Worm (Caenorhabditis elegans) whole organism, late embryonic: ENCODE results near the gene dars-1.

Experiments used
- C08G9.2 ChIP-seq: sonication (generic microtip); optimal IDR thresholded peaks from 2 replicates; lab custom pipeline; 2016; ENCODE audit warnings: mild to moderate bottlenecking, missing genetic modification characterization, moderate library complexity, missing compliant biosample characterization
- C38D4.7 ChIP-seq: fragments of 200-800 bp; sonication (Bioruptor generic); optimal IDR thresholded peaks from 2 replicates; lab custom pipeline; 2018; ENCODE audit warnings: mild to moderate bottlenecking, missing genetic modification characterization, moderate library complexity, missing compliant biosample characterization
- F13H6.1 ChIP-seq: sonication (generic microtip); optimal IDR thresholded peaks from 2 replicates; lab custom pipeline; 2016; ENCODE audit warnings: missing genetic modification characterization, missing compliant biosample characterization
- T23F11.4 ChIP-seq: fragments of 200-800 bp; sonication (Bioruptor generic); optimal IDR thresholded peaks from 2 replicates; lab custom pipeline; 2018; ENCODE audit warnings: mild to moderate bottlenecking, missing genetic modification characterization, missing compliant biosample characterization
- ceh-19 ChIP-seq: fragments of 200-800 bp; sonication (Bioruptor generic); optimal IDR thresholded peaks from 2 replicates; lab custom pipeline; 2018; ENCODE audit warnings: mild to moderate bottlenecking, missing genetic modification characterization, missing compliant biosample characterization
- ceh-2 ChIP-seq: sonication (generic microtip); optimal IDR thresholded peaks from 2 replicates; lab custom pipeline; 2016; ENCODE audit warnings: missing genotype, missing genetic modification characterization, missing compliant biosample characterization
- ceh-24 ChIP-seq: sonication (generic microtip); optimal IDR thresholded peaks from 2 replicates; lab custom pipeline; 2016; ENCODE audit warnings: mild to moderate bottlenecking, missing genetic modification characterization, missing compliant biosample characterization
- ceh-30 ChIP-seq: fragments of 150-350 bp; optimal IDR thresholded peaks from 2 replicates; lab custom pipeline; 2014; ENCODE audit warnings: missing biosample characterization, missing genetic modification characterization
- ceh-31 ChIP-seq: sonication (generic microtip); optimal IDR thresholded peaks from 2 replicates; lab custom pipeline; 2016; ENCODE audit warnings: missing genetic modification characterization, missing compliant biosample characterization
- ceh-34 ChIP-seq: sonication (generic microtip); optimal IDR thresholded peaks from 2 replicates; lab custom pipeline; 2016; ENCODE audit warnings: mild to moderate bottlenecking, missing genetic modification characterization, missing compliant biosample characterization
- ceh-45 ChIP-seq: fragments of 200-800 bp; sonication (Bioruptor generic); IDR thresholded peaks from 2 replicates; pipeline ENCODE4 v1.3.6; 2022; ENCODE audit warnings: missing genetic modification reagents, missing genetic modification characterization, missing compliant biosample characterization
- ceh-6 ChIP-seq: fragments of 200-800 bp; sonication (Bioruptor generic); optimal IDR thresholded peaks from 2 replicates; lab custom pipeline; 2018; ENCODE audit warnings: mild to moderate bottlenecking, missing genetic modification characterization, missing compliant biosample characterization
- ceh-9 ChIP-seq: sonication (generic microtip); optimal IDR thresholded peaks from 2 replicates; lab custom pipeline; 2016; ENCODE audit warnings: mild to moderate bottlenecking, missing genetic modification characterization, inconsistent platforms, missing compliant biosample characterization
- dve-1 ChIP-seq: sonication (generic microtip); optimal IDR thresholded peaks from 2 replicates; lab custom pipeline; 2017; ENCODE audit warnings: antibody characterized with exemption, mild to moderate bottlenecking, missing genetic modification characterization, missing compliant biosample characterization
- elt-2 ChIP-seq: sonication (generic microtip); optimal IDR thresholded peaks from 2 replicates; lab custom pipeline; 2016; ENCODE audit warnings: missing genetic modification reagents, missing genetic modification characterization, missing compliant biosample characterization
- elt-4 ChIP-seq: sonication (generic microtip); optimal IDR thresholded peaks from 2 replicates; lab custom pipeline; 2016; ENCODE audit warnings: missing genetic modification characterization, missing compliant biosample characterization
- ets-4 ChIP-seq: sonication (generic microtip); optimal IDR thresholded peaks from 2 replicates; lab custom pipeline; 2016; ENCODE audit warnings: missing genetic modification characterization, missing compliant biosample characterization
- fkh-10 ChIP-seq: fragments of 150-350 bp; optimal IDR thresholded peaks from 2 replicates; lab custom pipeline; 2014; ENCODE audit warnings: missing biosample characterization, missing genetic modification reagents, missing genetic modification characterization
- gmeb-2 ChIP-seq: sonication (generic microtip); optimal IDR thresholded peaks from 2 replicates; lab custom pipeline; 2016; ENCODE audit warnings: missing genetic modification characterization, inconsistent platforms, missing compliant biosample characterization
- hlh-6 ChIP-seq: sonication (generic microtip); optimal IDR thresholded peaks from 2 replicates; lab custom pipeline; 2016; ENCODE audit warnings: missing genotype, missing genetic modification characterization, missing compliant biosample characterization
- hlh-8 ChIP-seq: sonication (generic microtip); optimal IDR thresholded peaks from 2 replicates; lab custom pipeline; 2016; ENCODE audit warnings: missing genotype, missing genetic modification characterization, missing compliant biosample characterization
- lim-6 ChIP-seq: sonication (generic microtip); optimal IDR thresholded peaks from 2 replicates; lab custom pipeline; 2016; ENCODE audit warnings: missing genetic modification characterization, missing compliant biosample characterization
- lin-11 ChIP-seq: fragments of 200-800 bp; sonication (Bioruptor generic); optimal IDR thresholded peaks from 2 replicates; lab custom pipeline; 2018; ENCODE audit warnings: mild to moderate bottlenecking, missing genetic modification characterization, missing compliant biosample characterization
- nfya-1 ChIP-seq: sonication (generic microtip); optimal IDR thresholded peaks from 2 replicates; lab custom pipeline; 2017; ENCODE audit warnings: missing genetic modification characterization, mild to moderate bottlenecking, missing compliant biosample characterization, antibody characterized with exemption, moderate library complexity
- nhr-11 ChIP-seq: fragments of 150-350 bp; optimal IDR thresholded peaks from 2 replicates; lab custom pipeline; 2014; ENCODE audit warnings: missing biosample characterization, missing genetic modification characterization
- pat-9 ChIP-seq: fragments of 200-800 bp; sonication (Bioruptor generic); optimal IDR thresholded peaks from 2 replicates; lab custom pipeline; 2018; ENCODE audit warnings: mild to moderate bottlenecking, missing genetic modification characterization, moderate library complexity, missing compliant biosample characterization
- pax-1 ChIP-seq: fragments of 150-350 bp; optimal IDR thresholded peaks from 2 replicates; lab custom pipeline; 2014; ENCODE audit warnings: missing biosample characterization, missing genetic modification characterization
- pha-4 ChIP-seq: fragments of 150-350 bp; optimal IDR thresholded peaks from 2 replicates; lab custom pipeline; 2018; ENCODE audit warnings: missing biosample characterization, missing genetic modification reagents, missing genetic modification characterization
- pros-1 ChIP-seq: fragments of 150-350 bp; optimal IDR thresholded peaks from 2 replicates; lab custom pipeline; 2014; ENCODE audit warnings: missing biosample characterization, missing genetic modification reagents, missing genetic modification characterization
- ref-2 ChIP-seq: sonication (generic microtip); optimal IDR thresholded peaks from 2 replicates; lab custom pipeline; 2016; ENCODE audit warnings: missing genetic modification characterization, missing compliant biosample characterization
- rnt-1 ChIP-seq: sonication (generic microtip); optimal IDR thresholded peaks from 2 replicates; lab custom pipeline; 2016; ENCODE audit warnings: missing genetic modification characterization, missing compliant biosample characterization
- sdc-2 ChIP-seq: sonication (generic microtip); optimal IDR thresholded peaks from 2 replicates; lab custom pipeline; 2016; ENCODE audit warnings: missing genotype, missing genetic modification characterization, missing compliant biosample characterization
- sox-2 ChIP-seq: fragments of 200-800 bp; sonication (Bioruptor generic); IDR thresholded peaks from 2 replicates; pipeline ENCODE4 v1.3.6; 2022; ENCODE audit warnings: missing genetic modification reagents, missing genetic modification characterization, missing compliant biosample characterization
- unc-3 ChIP-seq, 2 experiments: fragments of 200-800 bp in 1 of 2; sonication (Bioruptor generic) in 1 of 2; sonication (generic microtip) in 1 of 2; conservative IDR thresholded peaks in 1 of 2; optimal IDR thresholded peaks in 1 of 2; 2 replicates each; pipeline versions ENCODE4 v1.3.6 to Lab custom; 2016 to 2022; ENCODE audit warnings: missing compliant biosample characterization in 2 of 2, missing genetic modification characterization in 2 of 2, missing genetic modification reagents in 1 of 2
- unc-42 ChIP-seq: sonication (generic microtip); optimal IDR thresholded peaks from 2 replicates; lab custom pipeline; 2016; ENCODE audit warnings: missing genotype, missing genetic modification characterization, missing compliant biosample characterization
- unc-55 ChIP-seq: sonication (generic microtip); optimal IDR thresholded peaks from 2 replicates; lab custom pipeline; 2017; ENCODE audit warnings: missing biosample characterization, missing genetic modification reagents, missing genetic modification characterization
- unc-86 ChIP-seq: sonication (generic microtip); optimal IDR thresholded peaks from 2 replicates; lab custom pipeline; 2016; ENCODE audit warnings: missing genetic modification characterization, missing compliant biosample characterization
- zip-5 ChIP-seq: sonication (generic microtip); optimal IDR thresholded peaks from 2 replicates; lab custom pipeline; 2016; ENCODE audit warnings: missing genetic modification characterization, missing compliant biosample characterization
- ztf-16 ChIP-seq: sonication (generic microtip); optimal IDR thresholded peaks from 2 replicates; lab custom pipeline; 2017; ENCODE audit warnings: missing genetic modification characterization, missing compliant biosample characterization

The dars-1 gene

ce11 chrIII:9487454-9487853 is 3.6 kb downstream of the dars-1 start:
- peak; percentile 6 for TF ChIP-seq elt-2 (tag; lab: Kevin White, UChicago)
- no peak for TF ChIP-seq T23F11.4 (GFP tag; lab: Kevin White, UChicago)
- no peak for TF ChIP-seq pat-9 (tag; lab: Kevin White, UChicago)

ce11 chrIII:9485373-9485772 is 5.6 kb downstream of the dars-1 start, which contains the start of gene bre-3:
TSS of gene bre-3 (minus strand) at chrIII:9485473.
- TF ChIP-seq unc-55 (GFP tag; lab: Kevin White, UChicago): no peak
- no peak for TF ChIP-seq rnt-1 (tag; lab: Kevin White, UChicago)
- no peak for TF ChIP-seq hlh-8
- TF ChIP-seq ref-2 (tag; lab: Kevin White, UChicago): no peak
- TF ChIP-seq lin-11 (tag; lab: Kevin White, UChicago): no peak
- no peak for TF ChIP-seq ceh-34
- TF ChIP-seq dve-1 (tag; lab: Kevin White, UChicago): no peak
- no peak for TF ChIP-seq C08G9.2 (tag; lab: Kevin White, UChicago)
- no peak for TF ChIP-seq zip-5 (tag; lab: Kevin White, UChicago)
- TF ChIP-seq, all 69 proteins: peak for 0

ce11 chrIII:9483716-9484115 is 7.3 kb downstream of the dars-1 start:
- no peak for TF ChIP-seq ceh-30 (tag; lab: Kevin White, UChicago)
- peak; percentile 32 for TF ChIP-seq ceh-34
- TF ChIP-seq ceh-31 (tag; lab: Kevin White, UChicago): peak; percentile 56
- TF ChIP-seq ets-4 (tag; lab: Kevin White, UChicago): no peak
- TF ChIP-seq lim-6: no peak
- TF ChIP-seq ceh-6 (GFP tag; lab: Kevin White, UChicago): no peak
- no peak for TF ChIP-seq sdc-2 (tag; lab: Kevin White, UChicago)
- TF ChIP-seq elt-2 (tag; lab: Kevin White, UChicago): no peak
- TF ChIP-seq fkh-10 (GFP tag; lab: Kevin White, UChicago): no peak
- TF ChIP-seq ceh-19 (GFP tag; lab: Kevin White, UChicago): no peak
- TF ChIP-seq pha-4 (tag; lab: Kevin White, UChicago): no peak
- no peak for TF ChIP-seq ceh-45 (GFP tag; lab: Robert Waterston, UW)
- TF ChIP-seq T23F11.4 (GFP tag; lab: Kevin White, UChicago): no peak
- no peak for TF ChIP-seq sox-2 (GFP tag; lab: Robert Waterston, UW)
- TF ChIP-seq unc-3 (GFP tag; conservative IDR thresholded peaks at IDR 0.05; lab: Robert Waterston, UW): no peak
- no peak for TF ChIP-seq unc-3 (tag; optimal IDR thresholded peaks at IDR 0.05; lab: Kevin White, UChicago)
- peak; percentile 54 for TF ChIP-seq unc-42 (tag; lab: Kevin White, UChicago)
- TF ChIP-seq pros-1 (tag; lab: Kevin White, UChicago): no peak
- peak; percentile 80 for TF ChIP-seq hlh-8
- TF ChIP-seq pax-1 (tag; lab: Kevin White, UChicago): no peak
- TF ChIP-seq ceh-2 (tag; lab: Kevin White, UChicago): no peak
- TF ChIP-seq elt-4 (tag; lab: Kevin White, UChicago): no peak
- TF ChIP-seq ceh-9 (tag; lab: Kevin White, UChicago): no peak
- TF ChIP-seq nfya-1 (tag; lab: Kevin White, UChicago): peak; percentile 59
- TF ChIP-seq hlh-6: no peak
- no peak for TF ChIP-seq ztf-16 (tag; lab: Kevin White, UChicago)
- no peak for TF ChIP-seq gmeb-2 (tag; lab: Kevin White, UChicago)
- TF ChIP-seq nhr-11 (tag; lab: Kevin White, UChicago): no peak
- no peak for TF ChIP-seq C38D4.7 (GFP tag; lab: Kevin White, UChicago)
- TF ChIP-seq unc-86 (tag; lab: Kevin White, UChicago): no peak
- TF ChIP-seq F13H6.1: no peak
- TF ChIP-seq ceh-24 (tag; lab: Kevin White, UChicago): no peak
